Worm (Caenorhabditis elegans): ENCODE results near the gene nspc-16.

DNA sequence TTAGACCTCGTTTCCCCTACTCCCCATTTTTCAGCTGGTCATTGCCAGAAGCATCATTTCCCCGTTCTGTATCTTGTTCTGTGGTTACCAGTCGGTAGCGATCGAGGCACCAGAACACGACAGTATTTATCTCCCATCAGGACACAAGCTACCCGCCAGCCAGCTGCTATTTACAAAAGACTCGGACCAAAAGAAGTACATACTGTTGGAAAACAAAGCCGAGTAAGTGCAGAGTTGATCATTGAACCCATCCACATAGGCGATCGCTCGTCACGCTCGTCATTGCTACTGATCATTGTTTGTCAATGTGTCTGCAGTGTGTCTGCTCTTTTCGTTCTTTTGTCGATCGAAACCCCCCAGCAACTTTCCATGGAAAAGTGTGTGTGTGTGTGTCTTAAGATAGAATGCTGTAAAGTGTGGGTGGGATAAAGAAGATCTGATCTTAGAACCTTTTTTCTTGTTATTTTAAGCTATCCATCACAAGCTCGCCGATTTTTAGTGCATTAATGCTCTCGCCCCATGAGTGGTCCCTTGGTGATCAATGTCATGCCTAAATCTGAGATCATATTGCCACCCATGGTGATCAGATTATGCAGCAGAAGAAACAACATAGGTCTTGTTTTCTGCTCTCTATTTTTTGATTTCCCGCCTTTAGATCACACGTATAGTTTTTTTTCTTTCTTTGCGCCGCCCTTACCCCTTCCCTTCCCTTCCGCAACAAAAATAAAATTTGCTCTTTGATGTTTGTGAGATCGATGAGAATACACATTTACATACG lies 36.3 kb downstream of the nspc-16 start:
- TF ChIP-seq sem-4 (tag; optimal IDR thresholded peaks at IDR 0.05): no peak
- TF ChIP-seq dmd-4 (tag; optimal IDR thresholded peaks at IDR 0.05): no peak
- no peak for TF ChIP-seq unc-55 (GFP tag; optimal IDR thresholded peaks at IDR 0.05)
- TF ChIP-seq fos-1 (tag; optimal IDR thresholded peaks at IDR 0.05): no peak
- no peak for TF ChIP-seq elt-1 (tag; optimal IDR thresholded peaks at IDR 0.05)
- no peak for TF ChIP-seq R02D3.7 (tag; optimal IDR thresholded peaks at IDR 0.05)
- TF ChIP-seq lin-13 (GFP tag; optimal IDR thresholded peaks at IDR 0.05): no peak
- no peak for TF ChIP-seq skn-1 (tag; optimal IDR thresholded peaks at IDR 0.05)
- no peak for TF ChIP-seq ama-1 (optimal IDR thresholded peaks at IDR 0.05)
- TF ChIP-seq egl-27 (tag; optimal IDR thresholded peaks at IDR 0.05): no peak
- no peak for TF ChIP-seq unc-39 (tag; optimal IDR thresholded peaks at IDR 0.05)
- no peak for TF ChIP-seq ceh-16 (tag; optimal IDR thresholded peaks at IDR 0.05)
